Worm (Caenorhabditis elegans): ENCODE data around the gene F48B9.3.
A peak's percentile ranks its signal among the peaks of the same experiment; 100 is the strongest.

The F48B9.3 gene

ce11 chrX:2164751-2165150 is at the start of gene F48B9.3:
Gene F48B9.3 (plus strand): TSS chrX:2165051.
- TF ChIP-seq W03F9.2 (tag; optimal IDR thresholded peaks at IDR 0.05) (no peak), him-1 (tag; optimal IDR thresholded peaks at IDR 0.05) (no peak), dao-5 (tag; optimal IDR thresholded peaks at IDR 0.05) (no peak)

- TF ChIP-seq him-1 (tag; optimal IDR thresholded peaks at IDR 0.05) (no peak), W03F9.2 (tag; optimal IDR thresholded peaks at IDR 0.05) (no peak), dao-5 (tag; optimal IDR thresholded peaks at IDR 0.05) (no peak)
Measured at ce11 chrX:2116304-2116867, 48.5 kb upstream of the F48B9.3 start.

- no peak for TF ChIP-seq W03F9.2 (tag; optimal IDR thresholded peaks at IDR 0.05)
- no peak for TF ChIP-seq dao-5 (tag; optimal IDR thresholded peaks at IDR 0.05)
- no peak for TF ChIP-seq him-1 (tag; optimal IDR thresholded peaks at IDR 0.05)
Measured at ce11 chrX:2118162-2118561, 46.7 kb upstream of the F48B9.3 start, which contains the start of gene swip-10. Gene swip-10 (minus strand): TSS chrX:2118262.

- TF ChIP-seq dao-5 (tag; optimal IDR thresholded peaks at IDR 0.05), result no peak
- no peak for TF ChIP-seq him-1 (tag; optimal IDR thresholded peaks at IDR 0.05)
- TF ChIP-seq W03F9.2 (tag; optimal IDR thresholded peaks at IDR 0.05), result no peak
Measured at ce11 chrX:2120961-2121360, 43.9 kb upstream of the F48B9.3 start, which contains the start of gene gpa-5. Gene gpa-5 (minus strand): TSS chrX:2121061.

- TF ChIP-seq him-1 (tag; optimal IDR thresholded peaks at IDR 0.05), result no peak
- no peak for TF ChIP-seq dao-5 (tag; optimal IDR thresholded peaks at IDR 0.05)
- no peak for TF ChIP-seq W03F9.2 (tag; optimal IDR thresholded peaks at IDR 0.05)
Measured at ce11 chrX:2130141-2130540, 34.7 kb upstream of the F48B9.3 start, which contains the start of gene F53B1.8. Gene F53B1.8 (minus strand): TSS chrX:2130241.

ce11 chrX:2131650-2132049 is 33.2 kb upstream of the F48B9.3 start, which contains the start of gene F53B1.9:
Gene F53B1.9 (minus strand): TSS chrX:2131844.
- TF ChIP-seq W03F9.2 (tag; optimal IDR thresholded peaks at IDR 0.05) (no peak), dao-5 (tag; optimal IDR thresholded peaks at IDR 0.05) (no peak), him-1 (tag; optimal IDR thresholded peaks at IDR 0.05) (peak; percentile 10)

ce11 chrX:2136937-2137336 is 27.9 kb upstream of the F48B9.3 start:
- no peak for TF ChIP-seq W03F9.2 (tag; optimal IDR thresholded peaks at IDR 0.05)
- no peak for TF ChIP-seq him-1 (tag; optimal IDR thresholded peaks at IDR 0.05)
- no peak for TF ChIP-seq dao-5 (tag; optimal IDR thresholded peaks at IDR 0.05)

ce11 chrX:2138923-2139322 is 25.9 kb upstream of the F48B9.3 start:
- no peak for TF ChIP-seq W03F9.2 (tag; optimal IDR thresholded peaks at IDR 0.05)
- no peak for TF ChIP-seq dao-5 (tag; optimal IDR thresholded peaks at IDR 0.05)
- no peak for TF ChIP-seq him-1 (tag; optimal IDR thresholded peaks at IDR 0.05)

ce11 chrX:2140610-2141009 is 24.2 kb upstream of the F48B9.3 start:
- no peak for TF ChIP-seq dao-5 (tag; optimal IDR thresholded peaks at IDR 0.05)
- TF ChIP-seq W03F9.2 (tag; optimal IDR thresholded peaks at IDR 0.05), result no peak
- no peak for TF ChIP-seq him-1 (tag; optimal IDR thresholded peaks at IDR 0.05)

- no peak for TF ChIP-seq him-1 (tag; optimal IDR thresholded peaks at IDR 0.05)
- no peak for TF ChIP-seq dao-5 (tag; optimal IDR thresholded peaks at IDR 0.05)
- no peak for TF ChIP-seq W03F9.2 (tag; optimal IDR thresholded peaks at IDR 0.05)
Measured at ce11 chrX:2144236-2144635, 20.6 kb upstream of the F48B9.3 start.

- TF ChIP-seq him-1 (tag; optimal IDR thresholded peaks at IDR 0.05) (no peak), dao-5 (tag; optimal IDR thresholded peaks at IDR 0.05) (no peak), W03F9.2 (tag; optimal IDR thresholded peaks at IDR 0.05) (no peak)
Measured at ce11 chrX:2144875-2145274, 20.0 kb upstream of the F48B9.3 start.

ce11 chrX:2145629-2146028 is 19.2 kb upstream of the F48B9.3 start, which contains the start of gene dpy-3:
Gene dpy-3 (minus strand): TSS chrX:2145647.
- TF ChIP-seq dao-5 (tag; optimal IDR thresholded peaks at IDR 0.05) (no peak), W03F9.2 (tag; optimal IDR thresholded peaks at IDR 0.05) (no peak), him-1 (tag; optimal IDR thresholded peaks at IDR 0.05) (no peak)

ce11 chrX:2150006-2150405 is 14.8 kb upstream of the F48B9.3 start, which contains the start of gene npax-2:
Gene npax-2 (minus strand): TSS chrX:2150106.
- no peak for TF ChIP-seq him-1 (tag; optimal IDR thresholded peaks at IDR 0.05)
- TF ChIP-seq dao-5 (tag; optimal IDR thresholded peaks at IDR 0.05), result no peak
- TF ChIP-seq W03F9.2 (tag; optimal IDR thresholded peaks at IDR 0.05), result no peak

ce11 chrX:2152062-2152461 is 12.8 kb upstream of the F48B9.3 start:
- TF ChIP-seq W03F9.2 (tag; optimal IDR thresholded peaks at IDR 0.05) (no peak), him-1 (tag; optimal IDR thresholded peaks at IDR 0.05) (no peak), dao-5 (tag; optimal IDR thresholded peaks at IDR 0.05) (no peak)

ce11 chrX:2153780-2154179 is 11.1 kb upstream of the F48B9.3 start:
- no peak for TF ChIP-seq W03F9.2 (tag; optimal IDR thresholded peaks at IDR 0.05)

All from whole organism, L4/young adult.